Fruit fly (Drosophila melanogaster) whole organism, pupa: Measurements from ENCODE around the gene CG43993.

Experiments
- CG10348 ChIP-seq: fragments of 200-800 bp; sonication (Bioruptor generic); IDR thresholded peaks from 2 replicates; pipeline ENCODE4 v1.3.6; 2022; ENCODE audit warnings: missing biosample characterization, missing genetic modification characterization
- CG12605 ChIP-seq: fragments of 200-800 bp; sonication (Bioruptor generic); IDR thresholded peaks from 2 replicates; pipeline ENCODE4 v1.3.6; 2022; ENCODE audit warnings: missing biosample characterization, missing genetic modification characterization
- CG13204 ChIP-seq: fragments of 200-800 bp; sonication (Bioruptor generic); optimal IDR thresholded peaks from 2 replicates; lab custom pipeline; 2018; ENCODE audit warnings: missing biosample characterization, mild to moderate bottlenecking, missing genetic modification characterization, moderate library complexity
- CG14655 ChIP-seq: fragments of 200-800 bp; sonication (Bioruptor generic); optimal IDR thresholded peaks from 3 replicates; lab custom pipeline; 2017; ENCODE audit warnings: mild to moderate bottlenecking, missing biosample characterization, missing genetic modification reagents, missing genetic modification characterization
- CG15710 ChIP-seq: fragments of 200-800 bp; sonication (Bioruptor generic); optimal IDR thresholded peaks from 2 replicates; lab custom pipeline; 2018; ENCODE audit warnings: missing biosample characterization, mild to moderate bottlenecking, missing genetic modification characterization, moderate library complexity
- CG17806 ChIP-seq: fragments of 200-800 bp; sonication (Bioruptor generic); optimal IDR thresholded peaks from 2 replicates; lab custom pipeline; 2018; ENCODE audit warnings: missing biosample characterization, mild to moderate bottlenecking, missing genetic modification characterization, moderate library complexity
- CG32121 ChIP-seq: fragments of 200-800 bp; sonication (Bioruptor generic); IDR thresholded peaks from 2 replicates; pipeline ENCODE4 v1.3.6; 2022; ENCODE audit warnings: missing biosample characterization, missing genetic modification characterization
- CG34367 ChIP-seq: fragments of 200-800 bp; sonication (Bioruptor generic); optimal IDR thresholded peaks from 2 replicates; lab custom pipeline; 2018; ENCODE audit warnings: missing biosample characterization, mild to moderate bottlenecking, missing genetic modification characterization
- CG4496 ChIP-seq: fragments of 200-800 bp; sonication (Bioruptor generic); IDR thresholded peaks from 3 replicates; pipeline ENCODE4 v1.3.6; 2022; ENCODE audit warnings: missing biosample characterization, missing genetic modification characterization
- CG8159 ChIP-seq: fragments of 200-800 bp; sonication (Bioruptor generic); optimal IDR thresholded peaks from 3 replicates; lab custom pipeline; 2018; ENCODE audit warnings: missing biosample characterization, mild to moderate bottlenecking, missing genetic modification characterization, moderate library complexity
- CG8301 ChIP-seq: fragments of 200-800 bp; sonication (Bioruptor generic); optimal IDR thresholded peaks from 2 replicates; lab custom pipeline; 2018; ENCODE audit warnings: missing biosample characterization, mild to moderate bottlenecking, missing genetic modification characterization
- CG9948 ChIP-seq: fragments of 200-800 bp; sonication (Bioruptor generic); optimal IDR thresholded peaks from 2 replicates; lab custom pipeline; 2018; ENCODE audit warnings: missing biosample characterization, mild to moderate bottlenecking, missing genetic modification characterization, moderate library complexity
- D1 ChIP-seq: fragments of 200-800 bp; sonication (Bioruptor generic); optimal IDR thresholded peaks from 2 replicates; lab custom pipeline; 2018; ENCODE audit warnings: missing biosample characterization, mild to moderate bottlenecking, missing genetic modification characterization, moderate library complexity
- EcR ChIP-seq: fragments of 200-800 bp; sonication (Bioruptor generic); optimal IDR thresholded peaks from 3 replicates; lab custom pipeline; 2019; ENCODE audit warnings: missing biosample characterization, missing genetic modification characterization, mild to moderate bottlenecking, moderate library complexity, missing genetic modification reagents
- Ets98B ChIP-seq: fragments of 200-800 bp; sonication (Bioruptor generic); IDR thresholded peaks from 2 replicates; pipeline ENCODE4 v1.3.6; 2022; ENCODE audit warnings: missing biosample characterization, missing genetic modification characterization
- Pif1A ChIP-seq: fragments of 200-800 bp; sonication (Bioruptor generic); optimal IDR thresholded peaks from 3 replicates; lab custom pipeline; 2016; ENCODE audit warnings: missing biosample characterization, missing genetic modification characterization
- Pif1B ChIP-seq: fragments of 200-800 bp; sonication (Bioruptor generic); optimal IDR thresholded peaks from 3 replicates; lab custom pipeline; 2016; ENCODE audit warnings: missing biosample characterization, missing genetic modification characterization
- Snoo ChIP-seq: fragments of 200-800 bp; sonication (Bioruptor generic); optimal IDR thresholded peaks from 3 replicates; lab custom pipeline; 2017; ENCODE audit warnings: missing biosample characterization, mild to moderate bottlenecking, missing genetic modification characterization, inconsistent platforms
- fd96Ca ChIP-seq: fragments of 200-800 bp; sonication (Bioruptor generic); IDR thresholded peaks from 3 replicates; pipeline ENCODE4 v1.3.6; 2022; ENCODE audit warnings: missing biosample characterization, missing genetic modification characterization
- gl ChIP-seq: fragments of 200-800 bp; sonication (Bioruptor generic); optimal IDR thresholded peaks from 2 replicates; lab custom pipeline; 2018; ENCODE audit warnings: missing biosample characterization, mild to moderate bottlenecking, missing genetic modification characterization
- rn ChIP-seq: fragments of 200-800 bp; sonication (Bioruptor generic); IDR thresholded peaks from 2 replicates; pipeline ENCODE4 v1.3.6; 2022; ENCODE audit warnings: missing biosample characterization, missing genetic modification characterization

Gene CG43993

DNA sequence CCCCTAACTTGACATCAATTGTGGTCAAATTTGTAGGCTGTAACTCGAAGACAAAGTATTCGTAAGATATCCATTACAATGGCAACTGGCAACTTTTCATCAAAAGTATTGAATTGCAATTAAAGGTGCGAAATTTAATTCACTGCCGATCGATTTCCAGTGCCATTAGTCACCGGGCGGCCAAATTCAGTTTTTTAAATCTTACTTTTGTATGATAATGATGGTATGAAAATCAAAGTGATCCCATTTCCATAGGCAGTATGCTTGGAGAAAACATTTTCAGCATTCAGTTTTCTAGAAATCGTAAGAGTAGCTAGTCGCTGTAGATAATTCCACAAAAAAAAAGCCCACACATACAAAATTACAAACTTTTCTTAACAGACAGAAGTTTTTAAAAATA, 11.9 kb downstream of the CG43993 start, which contains the start of gene CG43638:
Gene CG43638 (plus strand): TSS at position 301 of the 400 bp plus-strand sequence.
- TF ChIP-seq CG4496 (GFP tag; lab: Robert Waterston, UW) (no peak), Snoo (tag; lab: Kevin White, UChicago) (no peak), Pif1A (no peak), rn (no peak), CG10348 (GFP tag; lab: Robert Waterston, UW) (no peak)

DNA sequence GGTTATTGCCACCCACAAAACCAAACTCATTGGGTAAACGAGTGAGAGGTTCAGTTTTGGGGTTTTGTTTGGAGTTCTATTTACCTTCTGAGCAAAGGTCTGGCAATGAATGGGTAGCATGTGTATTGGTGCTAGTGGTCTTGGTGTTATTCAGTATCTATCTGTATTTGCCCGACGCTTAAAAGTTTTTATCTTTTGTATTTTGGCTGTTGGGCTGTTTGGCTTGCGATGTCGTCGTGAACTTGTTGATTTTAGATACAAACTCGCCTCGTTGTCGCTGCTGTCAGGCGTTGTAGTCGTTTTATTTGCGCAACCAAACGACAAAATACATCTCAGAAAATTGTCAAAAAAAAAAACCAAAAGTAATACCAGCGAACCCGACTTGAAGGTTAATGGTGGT, 13.1 kb downstream of the CG43993 start:
- no peak for TF ChIP-seq CG8159 (tag; lab: Kevin White, UChicago)
- TF ChIP-seq CG9948 (tag; lab: Kevin White, UChicago), result no peak
- no peak for TF ChIP-seq CG13204
- TF ChIP-seq rn, result no peak
- TF ChIP-seq CG4496 (GFP tag; lab: Robert Waterston, UW), result no peak
- no peak for TF ChIP-seq CG34367 (tag; lab: Kevin White, UChicago)
- no peak for TF ChIP-seq CG14655 (GFP tag; lab: Kevin White, UChicago)
- no peak for TF ChIP-seq CG17806 (tag; lab: Kevin White, UChicago)
- no peak for TF ChIP-seq Snoo (tag; lab: Kevin White, UChicago)
- no peak for TF ChIP-seq Ets98B (GFP tag; lab: Robert Waterston, UW)

DNA sequence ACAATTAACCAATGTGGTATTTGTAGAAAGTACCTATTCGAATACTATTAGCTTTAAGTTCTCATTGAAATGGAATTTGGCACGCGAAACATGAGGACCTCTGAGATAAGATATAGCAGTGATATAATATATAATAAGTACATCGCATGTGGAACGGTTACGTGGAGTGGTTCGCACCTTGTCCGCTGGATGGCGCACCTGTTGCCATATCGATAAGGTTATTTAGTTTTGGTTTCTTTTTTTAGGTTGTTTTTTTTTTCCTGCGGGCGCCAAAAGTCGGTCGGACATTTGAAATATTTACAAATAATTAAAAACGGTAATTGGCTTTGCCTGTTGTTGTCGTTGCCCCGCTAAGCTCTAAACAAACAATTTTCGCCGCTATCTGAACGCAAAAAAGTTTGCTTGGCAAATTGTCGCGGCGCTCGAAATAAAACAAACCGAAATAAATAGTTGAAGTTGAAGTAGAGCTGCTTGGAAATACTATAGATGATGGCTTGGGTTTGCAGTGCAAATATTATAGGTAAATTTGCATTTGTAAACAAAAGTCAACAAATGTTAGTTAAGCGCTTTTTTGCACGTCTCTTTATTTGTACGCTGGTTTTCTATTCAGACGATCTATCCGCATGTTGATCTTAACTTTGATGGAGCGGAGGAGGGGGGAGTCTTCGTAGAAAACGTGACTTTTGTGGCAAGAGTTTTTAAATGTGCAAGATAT, 17.4 kb downstream of the CG43993 start:
- TF ChIP-seq CG8301 (tag; lab: Kevin White, UChicago) (no peak), CG13204 (no peak), CG15710 (tag; lab: Kevin White, UChicago) (no peak), EcR (no peak), CG4496 (GFP tag; lab: Robert Waterston, UW) (no peak), Pif1B (GFP tag; lab: Kevin White, UChicago) (no peak), CG12605 (GFP tag; lab: Robert Waterston, UW) (no peak), CG34367 (tag; lab: Kevin White, UChicago) (no peak)

DNA sequence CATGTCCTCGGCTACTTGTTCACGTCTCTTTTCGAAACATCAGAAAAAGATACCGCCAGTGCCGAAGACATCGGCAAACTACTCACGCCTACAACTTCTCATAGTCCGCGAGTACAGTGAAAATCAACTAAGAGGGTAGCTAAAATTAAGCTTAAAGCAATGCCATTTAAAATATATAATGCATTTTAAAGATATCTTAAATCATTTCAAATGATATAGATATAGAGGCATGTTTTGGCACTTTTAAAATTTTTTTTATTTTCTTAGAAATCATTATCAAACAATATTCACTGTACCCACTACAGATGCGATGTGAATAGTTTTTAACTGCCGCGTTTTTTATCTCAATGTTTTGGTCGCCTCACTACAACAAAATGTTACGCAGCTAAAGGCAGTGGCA, 18.3 kb downstream of the CG43993 start:
- TF ChIP-seq rn (0 out of 2 replicates have a peak, but pooled peaks have one; percentile 17), Ets98B (GFP tag; lab: Robert Waterston, UW) (peak; percentile 21; the same call in 1 of the 2 replicates), fd96Ca (GFP tag; lab: Robert Waterston, UW) (no peak), CG14655 (GFP tag; lab: Kevin White, UChicago) (peak; percentile 46), Pif1A (peak; percentile 13), CG4496 (GFP tag; lab: Robert Waterston, UW) (peak; percentile 59; the same call in 1 of the 3 replicates), CG32121 (GFP tag; lab: Robert Waterston, UW) (peak; percentile 43; the same call in 1 of the 2 replicates), Pif1B (GFP tag; lab: Kevin White, UChicago) (no peak), CG13204 (no peak), CG10348 (GFP tag; lab: Robert Waterston, UW) (no peak), CG15710 (tag; lab: Kevin White, UChicago) (peak; percentile 8), CG12605 (GFP tag; lab: Robert Waterston, UW) (peak; percentile 36; the same call in 1 of the 2 replicates), CG8301 (tag; lab: Kevin White, UChicago) (no peak), EcR (no peak), CG17806 (tag; lab: Kevin White, UChicago) (peak; percentile 22), Snoo (tag; lab: Kevin White, UChicago) (no peak), CG9948 (tag; lab: Kevin White, UChicago) (peak; percentile 0), gl (tag; lab: Kevin White, UChicago) (no peak), CG34367 (tag; lab: Kevin White, UChicago) (no peak), CG8159 (tag; lab: Kevin White, UChicago) (peak; percentile 43), D1 (tag; lab: Kevin White, UChicago) (no peak)
- TF ChIP-seq, all 21 proteins: peak for 11

DNA sequence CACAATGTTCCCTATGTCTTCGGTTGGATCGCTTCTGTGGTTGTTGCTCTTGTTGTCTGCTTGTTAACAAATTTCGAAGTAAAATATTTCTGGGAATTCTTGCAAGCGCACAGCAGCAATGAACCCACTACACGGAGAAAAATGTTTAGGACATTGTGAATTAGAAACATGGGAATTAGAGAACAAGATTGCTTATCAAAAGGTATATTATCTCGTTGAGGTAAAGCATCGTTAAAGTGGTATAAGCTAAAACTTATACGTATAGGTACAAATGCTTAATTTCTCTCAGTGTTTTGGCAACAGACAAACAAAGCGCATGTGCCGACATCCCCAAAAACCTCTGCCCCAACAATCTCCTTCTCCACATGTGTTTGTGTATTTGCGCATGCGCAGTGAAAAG, 21.3 kb downstream of the CG43993 start:
- peak; percentile 71 for TF ChIP-seq CG14655 (GFP tag; lab: Kevin White, UChicago)
- TF ChIP-seq Pif1A, result peak; percentile 72
- no peak for TF ChIP-seq rn
- TF ChIP-seq CG13204, result no peak
- peak; percentile 66 for TF ChIP-seq CG17806 (tag; lab: Kevin White, UChicago)
- peak; percentile 82 for TF ChIP-seq Snoo (tag; lab: Kevin White, UChicago)
- TF ChIP-seq gl (tag; lab: Kevin White, UChicago), result no peak
- 0 out of 2 replicates have a peak, but pooled peaks have one; percentile 15 for TF ChIP-seq Ets98B (GFP tag; lab: Robert Waterston, UW)
- no peak for TF ChIP-seq CG10348 (GFP tag; lab: Robert Waterston, UW)
- TF ChIP-seq CG12605 (GFP tag; lab: Robert Waterston, UW), result no peak
- TF ChIP-seq CG34367 (tag; lab: Kevin White, UChicago), result peak; percentile 16
- peak; percentile 72; the same call in 2 of the 3 replicates for TF ChIP-seq CG4496 (GFP tag; lab: Robert Waterston, UW)
- TF ChIP-seq CG32121 (GFP tag; lab: Robert Waterston, UW), result no peak
- TF ChIP-seq fd96Ca (GFP tag; lab: Robert Waterston, UW), result peak; percentile 19; the same call in 1 of the 3 replicates
- TF ChIP-seq Pif1B (GFP tag; lab: Kevin White, UChicago), result peak; percentile 55
- peak; percentile 64 for TF ChIP-seq CG8159 (tag; lab: Kevin White, UChicago)
- peak; percentile 62 for TF ChIP-seq CG9948 (tag; lab: Kevin White, UChicago)
- TF ChIP-seq D1 (tag; lab: Kevin White, UChicago), result no peak
- TF ChIP-seq CG15710 (tag; lab: Kevin White, UChicago), result peak; percentile 39
- no peak for TF ChIP-seq EcR
- TF ChIP-seq CG8301 (tag; lab: Kevin White, UChicago), result peak; percentile 60
